Worm (Caenorhabditis elegans) whole organism, late embryonic: ENCODE results near the gene C53D6.6.

Experiments
- F13H6.1 ChIP-seq: sonication (generic microtip); optimal IDR thresholded peaks from 2 replicates; lab custom pipeline; 2016; ENCODE audit warnings: missing genetic modification characterization, missing compliant biosample characterization
- ama-1 ChIP-seq: fragments of 150-350 bp; optimal IDR thresholded peaks from 2 replicates; lab custom pipeline; 2014
- ceh-18 ChIP-seq: sonication (generic microtip); optimal IDR thresholded peaks from 2 replicates; lab custom pipeline; 2016; ENCODE audit warnings: missing genetic modification characterization, missing compliant biosample characterization
- ceh-19 ChIP-seq: fragments of 200-800 bp; sonication (Bioruptor generic); optimal IDR thresholded peaks from 2 replicates; lab custom pipeline; 2018; ENCODE audit warnings: mild to moderate bottlenecking, missing genetic modification characterization, missing compliant biosample characterization
- ceh-48 ChIP-seq: sonication (generic microtip); optimal IDR thresholded peaks from 2 replicates; lab custom pipeline; 2016; ENCODE audit warnings: missing genetic modification characterization, inconsistent platforms, missing compliant biosample characterization
- dmd-4 ChIP-seq: sonication (generic microtip); optimal IDR thresholded peaks from 2 replicates; lab custom pipeline; 2016; ENCODE audit warnings: borderline replicate concordance, missing genetic modification characterization, missing compliant biosample characterization
- ets-4 ChIP-seq: sonication (generic microtip); optimal IDR thresholded peaks from 2 replicates; lab custom pipeline; 2016; ENCODE audit warnings: missing genetic modification characterization, missing compliant biosample characterization
- fax-1 ChIP-seq: sonication (generic microtip); optimal IDR thresholded peaks from 2 replicates; lab custom pipeline; 2016; ENCODE audit warnings: missing genotype, missing genetic modification characterization, missing compliant biosample characterization
- hlh-13 ChIP-seq: fragments of 200-800 bp; sonication (Bioruptor generic); optimal IDR thresholded peaks from 2 replicates; lab custom pipeline; 2018; ENCODE audit warnings: mild to moderate bottlenecking, missing genetic modification characterization, missing compliant biosample characterization
- lin-11 ChIP-seq: fragments of 200-800 bp; sonication (Bioruptor generic); optimal IDR thresholded peaks from 2 replicates; lab custom pipeline; 2018; ENCODE audit warnings: mild to moderate bottlenecking, missing genetic modification characterization, missing compliant biosample characterization
- nfya-1 ChIP-seq: sonication (generic microtip); optimal IDR thresholded peaks from 2 replicates; lab custom pipeline; 2017; ENCODE audit warnings: missing genetic modification characterization, mild to moderate bottlenecking, missing compliant biosample characterization, antibody characterized with exemption, moderate library complexity
- nhr-11 ChIP-seq: fragments of 150-350 bp; optimal IDR thresholded peaks from 2 replicates; lab custom pipeline; 2014; ENCODE audit warnings: missing biosample characterization, missing genetic modification characterization
- pat-9 ChIP-seq: fragments of 200-800 bp; sonication (Bioruptor generic); optimal IDR thresholded peaks from 2 replicates; lab custom pipeline; 2018; ENCODE audit warnings: mild to moderate bottlenecking, missing genetic modification characterization, moderate library complexity, missing compliant biosample characterization
- unc-55 ChIP-seq: sonication (generic microtip); optimal IDR thresholded peaks from 2 replicates; lab custom pipeline; 2017; ENCODE audit warnings: missing biosample characterization, missing genetic modification reagents, missing genetic modification characterization

ce11 chrIV:9080201-9080600, 47.7 kb upstream of the C53D6.6 start:
- TF ChIP-seq ama-1 (no peak), pat-9 (tag; lab: Kevin White, UChicago) (no peak), ets-4 (tag; lab: Kevin White, UChicago) (no peak), ceh-48 (no peak), ceh-19 (GFP tag; lab: Kevin White, UChicago) (no peak), hlh-13 (GFP tag; lab: Kevin White, UChicago) (no peak), ceh-18 (tag; lab: Kevin White, UChicago) (peak; percentile 68), F13H6.1 (tag; lab: Kevin White, UChicago) (no peak), nfya-1 (tag; lab: Kevin White, UChicago) (no peak), fax-1 (tag; lab: Kevin White, UChicago) (no peak), lin-11 (tag; lab: Kevin White, UChicago) (no peak), unc-55 (GFP tag; lab: Kevin White, UChicago) (peak; percentile 78), nhr-11 (tag; lab: Kevin White, UChicago) (no peak), dmd-4 (tag; lab: Kevin White, UChicago) (no peak)
